Fruit fly (Drosophila melanogaster): Measurements from ENCODE around the gene Trim9.

dm6 chr2L:10539360-10539759 lies 5.3 kb upstream of the Trim9 start:
- TF ChIP-seq CTCF (optimal IDR thresholded peaks at IDR 0.05), result no peak
- TF ChIP-seq CG8478 (optimal IDR thresholded peaks at IDR 0.05), result no peak

Data from S2 (cell line).